Fruit fly (Drosophila melanogaster) whole organism, adult: ENCODE measurements around the gene CG32425.

Experiments
- CG1620 ChIP-seq: fragments of 200-800 bp; sonication (Bioruptor generic); optimal IDR thresholded peaks from 2 replicates; lab custom pipeline; 2016; ENCODE audit warnings: missing biosample characterization, missing genetic modification characterization
- Crg-1 ChIP-seq: fragments of 200-800 bp; sonication (Bioruptor generic); optimal IDR thresholded peaks from 2 replicates; lab custom pipeline; 2016; ENCODE audit warnings: missing biosample characterization, missing genetic modification characterization
- cic ChIP-seq: fragments of 200-800 bp; sonication (Bioruptor generic); optimal IDR thresholded peaks from 2 replicates; lab custom pipeline; 2017; ENCODE audit warnings: missing biosample characterization, mild to moderate bottlenecking, missing genetic modification characterization, moderate library complexity
- kay ChIP-seq: fragments of 200-800 bp; sonication (Bioruptor generic); peaks from one replicate; lab custom pipeline; 2016; ENCODE audit warnings: missing biosample characterization, missing genetic modification characterization, borderline replicate concordance
- toe ChIP-seq: fragments of 200-800 bp; sonication (Bioruptor generic); optimal IDR thresholded peaks from 2 replicates; lab custom pipeline; 2016; ENCODE audit warnings: missing biosample characterization, missing genetic modification characterization

DNA sequence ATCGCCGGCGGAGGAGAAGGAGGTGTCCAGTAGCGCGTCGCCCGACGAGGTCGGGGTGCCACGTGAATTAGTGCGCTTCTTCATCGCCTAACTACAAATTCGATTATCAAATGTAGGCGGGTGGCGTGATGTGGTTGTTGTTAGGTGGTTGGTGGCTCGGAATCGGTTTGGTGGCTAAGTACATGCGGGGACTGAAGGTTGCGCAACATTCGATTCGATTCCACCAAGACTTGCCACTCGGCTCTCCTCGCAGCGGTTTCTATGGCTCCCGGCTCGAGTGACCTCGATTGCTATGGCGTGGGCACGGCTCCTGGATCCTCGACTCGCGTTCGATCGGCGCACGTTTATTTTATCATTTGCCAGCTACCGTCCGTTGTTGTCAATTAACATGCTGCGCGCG lies 28.6 kb downstream of the CG32425 start:
- TF ChIP-seq cic (no peak), toe (GFP tag; lab: Kevin White, UChicago) (no peak), CG1620 (GFP tag; lab: Kevin White, UChicago) (no peak), kay (no peak), Crg-1 (GFP tag; lab: Kevin White, UChicago) (no peak)
